Worm (Caenorhabditis elegans) whole organism, L2 larva: ENCODE data around the gene rpl-18.

Experiments
- ZK546.5 ChIP-seq: sonication (generic microtip); optimal IDR thresholded peaks from 2 replicates; lab custom pipeline; 2017; ENCODE audit warnings: missing biosample characterization, missing genetic modification characterization
- unc-62 ChIP-seq: fragments of 150-350 bp; optimal IDR thresholded peaks from 2 replicates; lab custom pipeline; 2014; ENCODE audit warnings: missing biosample characterization, missing genetic modification reagents, missing genetic modification characterization

- TF ChIP-seq ZK546.5 (tag; lab: Kevin White, UChicago) (no peak), unc-62 (GFP tag; lab: Kevin White, UChicago) (no peak)
Measured at ce11 chrIV:13784774-13785173, 7.1 kb downstream of the rpl-18 start.
